Worm (Caenorhabditis elegans) whole organism, young adult: ENCODE measurements around the gene zip-8.

Experiments
- C06A6.2 ChIP-seq: fragments of 200-800 bp; sonication (Bioruptor generic); conservative IDR thresholded peaks from 2 replicates; pipeline ENCODE4 v1.3.6; 2022; ENCODE audit warnings: missing genetic modification characterization, missing compliant biosample characterization
- D2030.7 ChIP-seq: fragments of 200-800 bp; sonication (Bioruptor generic); IDR thresholded peaks from 2 replicates; pipeline ENCODE4 v1.3.6; 2022; ENCODE audit warnings: missing genetic modification reagents, missing genetic modification characterization, missing compliant biosample characterization
- F33H1.4 ChIP-seq: fragments of 200-800 bp; sonication (Bioruptor generic); IDR thresholded peaks from 2 replicates; pipeline ENCODE4 v1.3.6; 2022; ENCODE audit warnings: missing genetic modification reagents, missing genetic modification characterization, missing compliant biosample characterization
- F57C9.4 ChIP-seq: sonication (generic microtip); optimal IDR thresholded peaks from 2 replicates; lab custom pipeline; 2017; ENCODE audit warnings: mild to moderate bottlenecking, missing genetic modification characterization, missing compliant biosample characterization
- T07F8.4 ChIP-seq: sonication (generic microtip); optimal IDR thresholded peaks from 2 replicates; lab custom pipeline; 2016; ENCODE audit warnings: mild to moderate bottlenecking, missing genetic modification characterization, moderate library complexity, missing compliant biosample characterization
- Y53F4B.3 ChIP-seq: fragments of 200-800 bp; sonication (Bioruptor generic); IDR thresholded peaks from 2 replicates; pipeline ENCODE4 v1.3.6; 2022; ENCODE audit warnings: missing genetic modification reagents, missing genetic modification characterization, missing compliant biosample characterization
- Y53G8AR.9 ChIP-seq: fragments of 200-800 bp; sonication (Bioruptor generic); conservative IDR thresholded peaks from 2 replicates; pipeline ENCODE4 v1.3.6; 2022; ENCODE audit warnings: missing genetic modification reagents, missing genetic modification characterization, missing compliant biosample characterization
- attf-6 ChIP-seq: fragments of 200-800 bp; sonication (Bioruptor generic); IDR thresholded peaks from 2 replicates; pipeline ENCODE4 v1.3.6; 2022; ENCODE audit warnings: missing genetic modification reagents, missing genetic modification characterization, missing compliant biosample characterization
- cebp-1 ChIP-seq, 2 experiments: fragments of 200-800 bp in 1 of 2; sonication (Bioruptor generic) in 1 of 2; sonication (generic microtip) in 1 of 2; IDR thresholded peaks in 1 of 2; optimal IDR thresholded peaks in 1 of 2; 2 replicates each; pipeline versions ENCODE4 v1.3.6 to Lab custom; 2017 to 2022; ENCODE audit warnings: missing compliant biosample characterization in 2 of 2, missing genetic modification characterization in 2 of 2, mild to moderate bottlenecking in 1 of 2, missing genetic modification reagents in 1 of 2, moderate library complexity in 1 of 2
- ceh-58 ChIP-seq: fragments of 200-800 bp; sonication (Bioruptor generic); IDR thresholded peaks from 2 replicates; pipeline ENCODE4 v1.3.6; 2022; ENCODE audit warnings: missing genetic modification characterization, missing compliant biosample characterization
- efl-1 ChIP-seq: fragments of 150-350 bp; optimal IDR thresholded peaks from 2 replicates; lab custom pipeline; 2014; ENCODE audit warnings: missing biosample characterization, missing genetic modification reagents, missing genetic modification characterization
- egl-18 ChIP-seq: fragments of 200-800 bp; sonication (Bioruptor generic); IDR thresholded peaks from 2 replicates; pipeline ENCODE4 v1.3.6; 2022; ENCODE audit warnings: missing genetic modification reagents, missing genetic modification characterization, missing compliant biosample characterization
- fkh-3 ChIP-seq: sonication (generic microtip); optimal IDR thresholded peaks from 2 replicates; lab custom pipeline; 2016; ENCODE audit warnings: mild to moderate bottlenecking, missing genetic modification characterization, missing compliant biosample characterization
- him-1 ChIP-seq: sonication (generic microtip); optimal IDR thresholded peaks from 2 replicates; lab custom pipeline; 2016; ENCODE audit warnings: missing genotype, missing genetic modification reagents, missing genetic modification characterization, missing compliant biosample characterization
- hmg-1.2 ChIP-seq: fragments of 200-800 bp; sonication (Bioruptor generic); IDR thresholded peaks from 2 replicates; pipeline ENCODE4 v1.3.6; 2022; ENCODE audit warnings: missing genetic modification reagents, missing genetic modification characterization, missing compliant biosample characterization
- hrde-1 ChIP-seq: sonication (generic microtip); optimal IDR thresholded peaks from 2 replicates; lab custom pipeline; 2016; ENCODE audit warnings: missing genetic modification characterization, mild to moderate bottlenecking, missing compliant biosample characterization, moderate library complexity, missing genotype, missing genetic modification reagents, borderline replicate concordance
- let-526 ChIP-seq: fragments of 200-800 bp; sonication (Bioruptor generic); IDR thresholded peaks from 2 replicates; pipeline ENCODE4 v1.3.6; 2022; ENCODE audit warnings: missing genetic modification reagents, missing genetic modification characterization, missing compliant biosample characterization
- lin-26 ChIP-seq: fragments of 200-800 bp; sonication (Bioruptor generic); IDR thresholded peaks from 2 replicates; pipeline ENCODE4 v1.3.6; 2022; ENCODE audit warnings: missing genetic modification reagents, missing genetic modification characterization, missing compliant biosample characterization
- lin-35 ChIP-seq, 3 experiments: fragments of 150-350 bp in 2 of 3; sonication (generic microtip) in 1 of 3; optimal IDR thresholded peaks; 2 replicates each; lab custom pipeline; 2014 to 2018; ENCODE audit warnings: missing biosample characterization in 3 of 3, missing genetic modification characterization in 3 of 3, missing genetic modification reagents in 3 of 3
- lin-54 ChIP-seq: fragments of 200-800 bp; sonication (Bioruptor generic); optimal IDR thresholded peaks from 2 replicates; lab custom pipeline; 2018; ENCODE audit warnings: mild to moderate bottlenecking, missing genetic modification characterization, missing compliant biosample characterization
- lir-1 ChIP-seq: fragments of 200-800 bp; sonication (Bioruptor generic); conservative IDR thresholded peaks from 2 replicates; pipeline ENCODE4 v1.3.6; 2022; ENCODE audit warnings: missing genetic modification reagents, missing genetic modification characterization, missing compliant biosample characterization
- lsl-1 ChIP-seq: fragments of 200-800 bp; sonication (Bioruptor generic); optimal IDR thresholded peaks from 2 replicates; lab custom pipeline; 2018; ENCODE audit warnings: mild to moderate bottlenecking, missing genetic modification characterization, moderate library complexity, missing compliant biosample characterization
- lsy-27 ChIP-seq: sonication (generic microtip); optimal IDR thresholded peaks from 2 replicates; lab custom pipeline; 2017; ENCODE audit warnings: missing genetic modification characterization, mild to moderate bottlenecking, missing compliant biosample characterization, antibody characterized with exemption, missing genotype, borderline replicate concordance; ENCODE audit not compliant: insufficient read depth
- madf-3 ChIP-seq: fragments of 200-800 bp; sonication (Bioruptor generic); IDR thresholded peaks from 2 replicates; pipeline ENCODE4 v1.3.6; 2022; ENCODE audit warnings: missing genetic modification reagents, missing genetic modification characterization, missing compliant biosample characterization
- madf-6 ChIP-seq: fragments of 200-800 bp; sonication (Bioruptor generic); IDR thresholded peaks from 2 replicates; pipeline ENCODE4 v1.3.6; 2022; ENCODE audit warnings: missing genetic modification reagents, missing genetic modification characterization, missing compliant biosample characterization
- madf-8 ChIP-seq: fragments of 200-800 bp; sonication (Bioruptor generic); conservative IDR thresholded peaks from 2 replicates; pipeline ENCODE4 v1.3.6; 2022; ENCODE audit warnings: missing genetic modification reagents, missing genetic modification characterization, missing compliant biosample characterization
- nhr-179 ChIP-seq: sonication (generic microtip); optimal IDR thresholded peaks from 2 replicates; lab custom pipeline; 2016; ENCODE audit warnings: mild to moderate bottlenecking, missing genetic modification characterization, missing compliant biosample characterization
- nhr-27 ChIP-seq: fragments of 200-800 bp; sonication (Bioruptor generic); optimal IDR thresholded peaks from 2 replicates; lab custom pipeline; 2018; ENCODE audit warnings: mild to moderate bottlenecking, missing genetic modification characterization, moderate library complexity, missing compliant biosample characterization
- rcor-1 ChIP-seq: fragments of 200-800 bp; sonication (Bioruptor generic); IDR thresholded peaks from 2 replicates; pipeline ENCODE4 v1.3.6; 2022; ENCODE audit warnings: missing genetic modification reagents, missing genetic modification characterization, missing compliant biosample characterization
- rec-8 ChIP-seq, 2 experiments: sonication (generic microtip); optimal IDR thresholded peaks; 2 replicates each; lab custom pipeline; 2016; ENCODE audit warnings: mild to moderate bottlenecking in 2 of 2, missing genetic modification characterization in 2 of 2, missing genetic modification reagents in 2 of 2, missing genotype in 2 of 2, missing biosample characterization in 1 of 2, missing compliant biosample characterization in 1 of 2, moderate library complexity in 1 of 2
- repo-1 ChIP-seq: sonication (generic microtip); optimal IDR thresholded peaks from 2 replicates; lab custom pipeline; 2017; ENCODE audit warnings: mild to moderate bottlenecking, missing genetic modification characterization, missing compliant biosample characterization
- rpc-1 ChIP-seq, 2 experiments: fragments of 150-350 bp in 1 of 2; sonication (generic microtip) in 1 of 2; optimal IDR thresholded peaks; 2 replicates each; lab custom pipeline; 2014 to 2018; ENCODE audit warnings: missing biosample characterization in 1 of 2, missing genetic modification characterization in 1 of 2, missing genetic modification reagents in 1 of 2, missing genotype in 1 of 2
- snpc-4 ChIP-seq, 5 experiments: fragments of 150-350 bp in 1 of 5; sonication (generic microtip) in 4 of 5; optimal IDR thresholded peaks; 2 replicates each; lab custom pipeline; 2014 to 2018; ENCODE audit warnings: missing genetic modification characterization in 5 of 5, missing biosample characterization in 3 of 5, antibody characterized with exemption in 2 of 5, mild to moderate bottlenecking in 2 of 5, missing compliant biosample characterization in 2 of 5, missing genotype in 2 of 5, moderate library complexity in 2 of 5, missing genetic modification reagents in 1 of 5
- sptf-2 ChIP-seq: fragments of 200-800 bp; sonication (Bioruptor generic); optimal IDR thresholded peaks from 2 replicates; lab custom pipeline; 2018; ENCODE audit warnings: mild to moderate bottlenecking, missing genetic modification characterization, missing compliant biosample characterization
- unc-130 ChIP-seq: sonication (generic microtip); optimal IDR thresholded peaks from 2 replicates; lab custom pipeline; 2016; ENCODE audit warnings: missing genetic modification reagents, missing genetic modification characterization, missing compliant biosample characterization
- xnd-1 ChIP-seq: sonication (generic microtip); optimal IDR thresholded peaks from 2 replicates; lab custom pipeline; 2016; ENCODE audit warnings: missing genotype, missing genetic modification reagents, missing genetic modification characterization, missing compliant biosample characterization
- ztf-28 ChIP-seq: fragments of 200-800 bp; sonication (Bioruptor generic); IDR thresholded peaks from 2 replicates; pipeline ENCODE4 v1.3.6; 2022; ENCODE audit warnings: missing genetic modification reagents, missing genetic modification characterization, missing compliant biosample characterization

Gene zip-8

ce11 chrIII:6464913-6465312 is 13.8 kb upstream of the zip-8 start, which contains the start of gene nduf-2.2:
Gene nduf-2.2 (plus strand): TSS chrIII:6465222.
- no peak for TF ChIP-seq let-526 (GFP tag; lab: Robert Waterston, UW)
- peak; percentile 23 for TF ChIP-seq xnd-1 (tag; lab: Kevin White, UChicago)
- TF ChIP-seq D2030.7 (GFP tag; lab: Robert Waterston, UW): 0 out of 2 replicates have a peak, but pooled peaks have one; percentile 15
- TF ChIP-seq Y53F4B.3 (GFP tag; lab: Robert Waterston, UW): no peak
- TF ChIP-seq efl-1 (GFP tag; lab: Kevin White, UChicago): peak; percentile 6
- TF ChIP-seq attf-6 (GFP tag; lab: Robert Waterston, UW): no peak
- no peak for TF ChIP-seq hrde-1
- TF ChIP-seq F33H1.4 (GFP tag; lab: Robert Waterston, UW): peak; percentile 84
- no peak for TF ChIP-seq rcor-1
- no peak for TF ChIP-seq snpc-4 (GFP tag; optimal IDR thresholded peaks at IDR 0.05; lab: Kevin White, UChicago)
- TF ChIP-seq snpc-4 (tag; optimal IDR thresholded peaks at IDR 0.05; lab: Kevin White, UChicago): no peak
- TF ChIP-seq lin-54 (GFP tag; lab: Kevin White, UChicago): peak; percentile 24
- TF ChIP-seq him-1: no peak
- TF ChIP-seq fkh-3 (tag; lab: Kevin White, UChicago): no peak
- no peak for TF ChIP-seq lir-1
- no peak for TF ChIP-seq lsy-27 (tag; lab: Kevin White, UChicago)
- TF ChIP-seq egl-18 (GFP tag; lab: Robert Waterston, UW): no peak
- no peak for TF ChIP-seq madf-3 (GFP tag; lab: Robert Waterston, UW)
- TF ChIP-seq ceh-58 (GFP tag; lab: Robert Waterston, UW): no peak
- no peak for TF ChIP-seq nhr-179 (tag; lab: Kevin White, UChicago)
- no peak for TF ChIP-seq C06A6.2 (GFP tag; lab: Robert Waterston, UW)
- peak; percentile 85 for TF ChIP-seq lsl-1
- TF ChIP-seq lin-26 (GFP tag; lab: Robert Waterston, UW): no peak
- no peak for TF ChIP-seq repo-1 (tag; lab: Kevin White, UChicago)
- TF ChIP-seq hmg-1.2 (GFP tag; lab: Robert Waterston, UW): no peak
- TF ChIP-seq F57C9.4 (tag; lab: Kevin White, UChicago): no peak
- TF ChIP-seq rec-8 (tag; optimal IDR thresholded peaks at IDR 0.05; lab: Kevin White, UChicago): no peak
- no peak for TF ChIP-seq cebp-1 (GFP tag; IDR thresholded peaks at IDR 0.05; lab: Robert Waterston, UW)
- no peak for TF ChIP-seq cebp-1 (tag; optimal IDR thresholded peaks at IDR 0.05; lab: Kevin White, UChicago)
- no peak for TF ChIP-seq sptf-2 (GFP tag; lab: Kevin White, UChicago)
- TF ChIP-seq madf-6 (GFP tag; lab: Robert Waterston, UW): peak; percentile 67
- TF ChIP-seq lin-35 (GFP tag; optimal IDR thresholded peaks at IDR 0.05; lab: Kevin White, UChicago): no peak
- no peak for TF ChIP-seq unc-130
- no peak for TF ChIP-seq T07F8.4 (tag; lab: Kevin White, UChicago)
- TF ChIP-seq madf-8: no peak; the same call in 1 of the 2 replicates
- TF ChIP-seq Y53G8AR.9 (GFP tag; lab: Robert Waterston, UW): no peak
- TF ChIP-seq rpc-1 (optimal IDR thresholded peaks at IDR 0.05; lab: Kevin White, UChicago): no peak
- TF ChIP-seq rpc-1 (tag; optimal IDR thresholded peaks at IDR 0.05; lab: Kevin White, UChicago): no peak
- no peak for TF ChIP-seq nhr-27 (tag; lab: Kevin White, UChicago)
- TF ChIP-seq ztf-28 (GFP tag; lab: Robert Waterston, UW): no peak
